Worm (Caenorhabditis elegans) whole organism, young adult: Measurements from ENCODE around the gene spc-2.

ENCODE experiments used
- B0035.1 ChIP-seq: sonication (generic microtip); optimal IDR thresholded peaks from 2 replicates; lab custom pipeline; 2016; ENCODE audit warnings: missing genetic modification characterization, mild to moderate bottlenecking, missing compliant biosample characterization, missing genotype, missing genetic modification reagents
- B0336.3 ChIP-seq: fragments of 200-800 bp; sonication (Bioruptor generic); IDR thresholded peaks from 2 replicates; pipeline ENCODE4 v1.3.6; 2022; ENCODE audit warnings: missing genetic modification characterization, missing compliant biosample characterization
- F39B2.1 ChIP-seq: fragments of 200-800 bp; sonication (Bioruptor generic); IDR thresholded peaks from 2 replicates; pipeline ENCODE4 v1.3.6; 2022; ENCODE audit warnings: missing genetic modification reagents, missing genetic modification characterization, missing compliant biosample characterization
- F57A8.1 ChIP-seq: fragments of 200-800 bp; sonication (Bioruptor generic); optimal IDR thresholded peaks from 2 replicates; lab custom pipeline; 2018; ENCODE audit warnings: mild to moderate bottlenecking, missing genetic modification characterization, moderate library complexity, missing compliant biosample characterization
- F57C9.4 ChIP-seq: sonication (generic microtip); optimal IDR thresholded peaks from 2 replicates; lab custom pipeline; 2017; ENCODE audit warnings: mild to moderate bottlenecking, missing genetic modification characterization, missing compliant biosample characterization
- K12H6.12 ChIP-seq: fragments of 200-800 bp; sonication (Bioruptor generic); optimal IDR thresholded peaks from 2 replicates; lab custom pipeline; 2018; ENCODE audit warnings: mild to moderate bottlenecking, missing genetic modification characterization, missing compliant biosample characterization
- Y53F4B.3 ChIP-seq: fragments of 200-800 bp; sonication (Bioruptor generic); IDR thresholded peaks from 2 replicates; pipeline ENCODE4 v1.3.6; 2022; ENCODE audit warnings: missing genetic modification reagents, missing genetic modification characterization, missing compliant biosample characterization
- ZK185.1 ChIP-seq: sonication (generic microtip); optimal IDR thresholded peaks from 2 replicates; lab custom pipeline; 2016; ENCODE audit warnings: mild to moderate bottlenecking, missing genetic modification characterization, missing compliant biosample characterization; ENCODE audit not compliant: poor library complexity, severe bottlenecking
- akir-1 ChIP-seq: fragments of 200-800 bp; sonication (Bioruptor generic); optimal IDR thresholded peaks from 2 replicates; lab custom pipeline; 2018; ENCODE audit warnings: mild to moderate bottlenecking, missing genetic modification characterization, moderate library complexity, missing compliant biosample characterization
- athp-1 ChIP-seq: sonication (generic microtip); optimal IDR thresholded peaks from 2 replicates; lab custom pipeline; 2017; ENCODE audit warnings: mild to moderate bottlenecking, missing genetic modification characterization, missing compliant biosample characterization
- attf-3 ChIP-seq: fragments of 200-800 bp; sonication (Bioruptor generic); conservative IDR thresholded peaks from 2 replicates; pipeline ENCODE4 v1.3.6; 2022; ENCODE audit warnings: missing genetic modification reagents, missing genetic modification characterization, missing compliant biosample characterization
- bed-1 ChIP-seq: fragments of 200-800 bp; sonication (Bioruptor generic); IDR thresholded peaks from 2 replicates; pipeline ENCODE4 v1.3.6; 2022; ENCODE audit warnings: missing genetic modification reagents, missing genetic modification characterization, missing compliant biosample characterization
- cebp-1 ChIP-seq, 2 experiments: fragments of 200-800 bp in 1 of 2; sonication (Bioruptor generic) in 1 of 2; sonication (generic microtip) in 1 of 2; IDR thresholded peaks in 1 of 2; optimal IDR thresholded peaks in 1 of 2; 2 replicates each; pipeline versions ENCODE4 v1.3.6 to Lab custom; 2017 to 2022; ENCODE audit warnings: missing compliant biosample characterization in 2 of 2, missing genetic modification characterization in 2 of 2, mild to moderate bottlenecking in 1 of 2, missing genetic modification reagents in 1 of 2, moderate library complexity in 1 of 2
- ceh-27 ChIP-seq: fragments of 200-800 bp; sonication (Bioruptor generic); optimal IDR thresholded peaks from 2 replicates; lab custom pipeline; 2018; ENCODE audit warnings: mild to moderate bottlenecking, missing genetic modification characterization, moderate library complexity, missing compliant biosample characterization
- ceh-40 ChIP-seq: fragments of 200-800 bp; sonication (Bioruptor generic); IDR thresholded peaks from 2 replicates; pipeline ENCODE4 v1.3.6; 2022; ENCODE audit warnings: missing genetic modification characterization, missing compliant biosample characterization
- dox-1 ChIP-seq: fragments of 200-800 bp; sonication (Bioruptor generic); IDR thresholded peaks from 2 replicates; pipeline ENCODE4 v1.3.6; 2022; ENCODE audit warnings: missing genetic modification reagents, missing genetic modification characterization, missing compliant biosample characterization
- dpl-1 ChIP-seq: fragments of 150-350 bp; optimal IDR thresholded peaks from 2 replicates; lab custom pipeline; 2014; ENCODE audit warnings: missing biosample characterization, missing genetic modification reagents, missing genetic modification characterization
- egrh-3 ChIP-seq: fragments of 200-800 bp; sonication (Bioruptor generic); IDR thresholded peaks from 2 replicates; pipeline ENCODE4 v1.3.6; 2022; ENCODE audit warnings: missing genetic modification reagents, missing genetic modification characterization, missing compliant biosample characterization
- gei-17 ChIP-seq: fragments of 200-800 bp; sonication (Bioruptor generic); optimal IDR thresholded peaks from 2 replicates; lab custom pipeline; 2018; ENCODE audit warnings: mild to moderate bottlenecking, missing genetic modification characterization, missing compliant biosample characterization
- hmg-1.2 ChIP-seq: fragments of 200-800 bp; sonication (Bioruptor generic); IDR thresholded peaks from 2 replicates; pipeline ENCODE4 v1.3.6; 2022; ENCODE audit warnings: missing genetic modification reagents, missing genetic modification characterization, missing compliant biosample characterization
- hrde-1 ChIP-seq: sonication (generic microtip); optimal IDR thresholded peaks from 2 replicates; lab custom pipeline; 2016; ENCODE audit warnings: missing genetic modification characterization, mild to moderate bottlenecking, missing compliant biosample characterization, moderate library complexity, missing genotype, missing genetic modification reagents, borderline replicate concordance
- let-607 ChIP-seq, 2 experiments: fragments of 200-800 bp in 1 of 2; sonication (Bioruptor generic) in 1 of 2; sonication (generic microtip) in 1 of 2; optimal IDR thresholded peaks; 2 replicates each; lab custom pipeline; 2016 to 2018; ENCODE audit warnings: mild to moderate bottlenecking in 2 of 2, missing compliant biosample characterization in 2 of 2, missing genetic modification characterization in 2 of 2, moderate library complexity in 2 of 2, missing genotype in 1 of 2
- lin-26 ChIP-seq: fragments of 200-800 bp; sonication (Bioruptor generic); IDR thresholded peaks from 2 replicates; pipeline ENCODE4 v1.3.6; 2022; ENCODE audit warnings: missing genetic modification reagents, missing genetic modification characterization, missing compliant biosample characterization
- lin-40 ChIP-seq: sonication (generic microtip); optimal IDR thresholded peaks from 2 replicates; lab custom pipeline; 2016; ENCODE audit warnings: missing genetic modification characterization, mild to moderate bottlenecking, missing compliant biosample characterization, missing genotype, missing genetic modification reagents
- lin-54 ChIP-seq: fragments of 200-800 bp; sonication (Bioruptor generic); optimal IDR thresholded peaks from 2 replicates; lab custom pipeline; 2018; ENCODE audit warnings: mild to moderate bottlenecking, missing genetic modification characterization, missing compliant biosample characterization
- lir-1 ChIP-seq: fragments of 200-800 bp; sonication (Bioruptor generic); conservative IDR thresholded peaks from 2 replicates; pipeline ENCODE4 v1.3.6; 2022; ENCODE audit warnings: missing genetic modification reagents, missing genetic modification characterization, missing compliant biosample characterization
- lsl-1 ChIP-seq: fragments of 200-800 bp; sonication (Bioruptor generic); optimal IDR thresholded peaks from 2 replicates; lab custom pipeline; 2018; ENCODE audit warnings: mild to moderate bottlenecking, missing genetic modification characterization, moderate library complexity, missing compliant biosample characterization
- madf-3 ChIP-seq: fragments of 200-800 bp; sonication (Bioruptor generic); IDR thresholded peaks from 2 replicates; pipeline ENCODE4 v1.3.6; 2022; ENCODE audit warnings: missing genetic modification reagents, missing genetic modification characterization, missing compliant biosample characterization
- mel-28 ChIP-seq: sonication (generic microtip); optimal IDR thresholded peaks from 2 replicates; lab custom pipeline; 2016; ENCODE audit warnings: borderline replicate concordance, mild to moderate bottlenecking, missing genetic modification characterization, missing compliant biosample characterization
- mxl-1 ChIP-seq: sonication (generic microtip); optimal IDR thresholded peaks from 2 replicates; lab custom pipeline; 2016; ENCODE audit warnings: missing genetic modification characterization, missing compliant biosample characterization
- nfyb-1 ChIP-seq: fragments of 200-800 bp; sonication (Bioruptor generic); IDR thresholded peaks from 2 replicates; pipeline ENCODE4 v1.3.6; 2022; ENCODE audit warnings: missing genetic modification reagents, missing genetic modification characterization, missing compliant biosample characterization
- nhr-120 ChIP-seq: fragments of 200-800 bp; sonication (Bioruptor generic); IDR thresholded peaks from 2 replicates; pipeline ENCODE4 v1.3.6; 2022; ENCODE audit warnings: missing genetic modification characterization, missing compliant biosample characterization
- rcor-1 ChIP-seq: fragments of 200-800 bp; sonication (Bioruptor generic); IDR thresholded peaks from 2 replicates; pipeline ENCODE4 v1.3.6; 2022; ENCODE audit warnings: missing genetic modification reagents, missing genetic modification characterization, missing compliant biosample characterization
- repo-1 ChIP-seq: sonication (generic microtip); optimal IDR thresholded peaks from 2 replicates; lab custom pipeline; 2017; ENCODE audit warnings: mild to moderate bottlenecking, missing genetic modification characterization, missing compliant biosample characterization
- snpc-4 ChIP-seq, 5 experiments: fragments of 150-350 bp in 1 of 5; sonication (generic microtip) in 4 of 5; optimal IDR thresholded peaks; 2 replicates each; lab custom pipeline; 2014 to 2018; ENCODE audit warnings: missing genetic modification characterization in 5 of 5, missing biosample characterization in 3 of 5, antibody characterized with exemption in 2 of 5, mild to moderate bottlenecking in 2 of 5, missing compliant biosample characterization in 2 of 5, missing genotype in 2 of 5, moderate library complexity in 2 of 5, missing genetic modification reagents in 1 of 5
- tbp1 ChIP-seq: fragments of 200-800 bp; sonication (Bioruptor generic); optimal IDR thresholded peaks from 2 replicates; lab custom pipeline; 2018; ENCODE audit warnings: mild to moderate bottlenecking, missing genetic modification characterization, missing compliant biosample characterization
- tlf-1 ChIP-seq: fragments of 200-800 bp; sonication (Bioruptor generic); optimal IDR thresholded peaks from 2 replicates; lab custom pipeline; 2018; ENCODE audit warnings: mild to moderate bottlenecking, missing genetic modification characterization, missing compliant biosample characterization
- unc-62 ChIP-seq: fragments of 150-350 bp; optimal IDR thresholded peaks from 2 replicates; lab custom pipeline; 2014; ENCODE audit warnings: missing biosample characterization, missing genetic modification reagents, missing genetic modification characterization

The spc-2 gene

ce11 chrIII:8216224-8216623 is 34.5 kb downstream of the spc-2 start, which contains the start of gene unc-86:
Gene unc-86, minus strand, starts transcription at chrIII:8216336.
- no peak for TF ChIP-seq tbp1

ce11 chrIII:8217919-8218318 is 36.2 kb downstream of the spc-2 start, which contains the start of gene C30A5.16:
Gene C30A5.16, plus strand, starts transcription at chrIII:8218219.
- TF ChIP-seq ceh-40 (GFP tag; lab: Robert Waterston, UW) (no peak), let-607 (tag; optimal IDR thresholded peaks at IDR 0.05; lab: Kevin White, UChicago) (no peak), hrde-1 (tag; lab: Kevin White, UChicago) (no peak), nhr-120 (GFP tag; lab: Robert Waterston, UW) (no peak), F57A8.1 (GFP tag; lab: Kevin White, UChicago) (no peak), Y53F4B.3 (no peak), lin-40 (tag; lab: Kevin White, UChicago) (no peak), repo-1 (tag; lab: Kevin White, UChicago) (no peak), B0035.1 (no peak), K12H6.12 (no peak), ZK185.1 (tag; lab: Kevin White, UChicago) (no peak)

- TF ChIP-seq bed-1 = no peak
- TF ChIP-seq lir-1 (GFP tag; lab: Robert Waterston, UW) = no peak
- TF ChIP-seq akir-1 (GFP tag; lab: Kevin White, UChicago) = no peak
- no peak for TF ChIP-seq snpc-4 (GFP tag; optimal IDR thresholded peaks at IDR 0.05; lab: Kevin White, UChicago)
- no peak for TF ChIP-seq snpc-4 (tag; optimal IDR thresholded peaks at IDR 0.05; lab: Kevin White, UChicago)
- no peak for TF ChIP-seq lin-26 (GFP tag; lab: Robert Waterston, UW)
- TF ChIP-seq tlf-1 (GFP tag; lab: Kevin White, UChicago) = no peak
- no peak for TF ChIP-seq F57C9.4 (tag; lab: Kevin White, UChicago)
- TF ChIP-seq Y53F4B.3 = no peak
- no peak for TF ChIP-seq unc-62
Observed at ce11 chrIII:8220081-8220480, 38.4 kb downstream of the spc-2 start.

- TF ChIP-seq attf-3 (GFP tag; lab: Robert Waterston, UW) (peak; percentile 88), repo-1 (tag; lab: Kevin White, UChicago) (no peak)
Observed at ce11 chrIII:8224769-8225168, 43.1 kb downstream of the spc-2 start, which contains the start of gene mob-4. Gene mob-4, plus strand, starts transcription at chrIII:8225097.

ce11 chrIII:8226178-8226577 is 44.5 kb downstream of the spc-2 start, which contains the start of gene rfs-1:
Gene rfs-1, plus strand, starts transcription at chrIII:8226478.
- TF ChIP-seq B0336.3 (GFP tag; lab: Robert Waterston, UW) (peak; percentile 55; the same call in 1 of the 2 replicates), madf-3 (GFP tag; lab: Robert Waterston, UW) (0 out of 2 replicates have a peak, but pooled peaks have one; percentile 40), ceh-27 (GFP tag; lab: Kevin White, UChicago) (no peak)

- TF ChIP-seq rcor-1 (GFP tag; lab: Robert Waterston, UW) (peak; percentile 42; the same call in 1 of the 2 replicates), F39B2.1 (GFP tag; lab: Robert Waterston, UW) (no peak), hmg-1.2 (GFP tag; lab: Robert Waterston, UW) (peak; percentile 79; the same call in 1 of the 2 replicates), mxl-1 (tag; lab: Kevin White, UChicago) (no peak), egrh-3 (peak; percentile 35; the same call in 1 of the 2 replicates), athp-1 (tag; lab: Kevin White, UChicago) (peak; percentile 65), tlf-1 (GFP tag; lab: Kevin White, UChicago) (peak; percentile 25), lin-54 (peak; percentile 55), repo-1 (tag; lab: Kevin White, UChicago) (peak; percentile 30), B0336.3 (GFP tag; lab: Robert Waterston, UW) (no peak; the same call in none of the 2 replicates), dox-1 (peak; percentile 83), mel-28 (tag; lab: Kevin White, UChicago) (no peak), lsl-1 (no peak), cebp-1 (GFP tag; IDR thresholded peaks at IDR 0.05; lab: Robert Waterston, UW) (peak; percentile 57; the same call in 1 of the 2 replicates), cebp-1 (tag; optimal IDR thresholded peaks at IDR 0.05; lab: Kevin White, UChicago) (peak; percentile 92), gei-17 (GFP tag; lab: Kevin White, UChicago) (peak; percentile 37), dpl-1 (GFP tag; lab: Kevin White, UChicago) (no peak), nfyb-1 (peak; percentile 79; the same call in 1 of the 2 replicates)
Observed at ce11 chrIII:8227511-8227910, 45.8 kb downstream of the spc-2 start, which contains the start of gene fbxl-1. Gene fbxl-1, plus strand, starts transcription at chrIII:8227830.
